Worm (Caenorhabditis elegans): Measurements from ENCODE around the gene cls-2.
A peak's percentile ranks its signal among the peaks of the same experiment; 100 is the strongest.

The cls-2 gene

DNA sequence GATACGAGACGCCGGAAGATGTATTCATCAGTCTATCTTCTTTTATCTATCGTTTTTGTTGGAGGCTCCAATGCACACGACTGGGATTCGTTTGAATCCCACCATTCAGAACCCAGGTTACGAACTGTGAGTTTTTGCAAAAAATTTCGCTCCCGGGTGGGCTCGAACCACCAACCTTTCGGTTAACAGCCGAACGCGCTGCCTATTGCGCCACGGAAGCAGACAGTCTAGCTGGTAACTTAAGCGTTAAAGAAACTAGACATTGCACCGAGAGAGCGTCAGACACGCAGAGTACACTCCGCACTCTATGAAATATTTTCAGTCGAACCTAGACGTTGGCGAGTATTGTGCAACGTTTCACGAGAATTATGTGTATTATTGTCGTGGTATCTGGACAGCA lies 49.2 kb downstream of the cls-2 start (continued):
- TF ChIP-seq K09A11.1 (tag; optimal IDR thresholded peaks at IDR 0.05; ENCODE audit: insufficient read depth) (peak; percentile 72), dmd-4 (tag; optimal IDR thresholded peaks at IDR 0.05; ENCODE audit: borderline replicate concordance) (peak; percentile 42), ceh-19 (GFP tag; optimal IDR thresholded peaks at IDR 0.05) (no peak), F13H6.1 (tag; optimal IDR thresholded peaks at IDR 0.05) (no peak), fkh-6 (tag; optimal IDR thresholded peaks at IDR 0.05) (peak; percentile 37), pqm-1 (tag; optimal IDR thresholded peaks at IDR 0.05) (no peak), K02D7.2 (tag; optimal IDR thresholded peaks at IDR 0.05) (no peak), ceh-48 (tag; optimal IDR thresholded peaks at IDR 0.05) (no peak), pax-1 (tag; optimal IDR thresholded peaks at IDR 0.05) (no peak), lim-6 (tag; optimal IDR thresholded peaks at IDR 0.05) (no peak), ceh-34 (tag; optimal IDR thresholded peaks at IDR 0.05) (no peak), pha-4 (tag; optimal IDR thresholded peaks at IDR 0.05) (no peak), zip-5 (tag; optimal IDR thresholded peaks at IDR 0.05) (no peak), elt-2 (tag; optimal IDR thresholded peaks at IDR 0.05) (no peak), nfya-1 (tag; optimal IDR thresholded peaks at IDR 0.05) (no peak), che-1 (tag; optimal IDR thresholded peaks at IDR 0.05) (peak; percentile 55)

DNA sequence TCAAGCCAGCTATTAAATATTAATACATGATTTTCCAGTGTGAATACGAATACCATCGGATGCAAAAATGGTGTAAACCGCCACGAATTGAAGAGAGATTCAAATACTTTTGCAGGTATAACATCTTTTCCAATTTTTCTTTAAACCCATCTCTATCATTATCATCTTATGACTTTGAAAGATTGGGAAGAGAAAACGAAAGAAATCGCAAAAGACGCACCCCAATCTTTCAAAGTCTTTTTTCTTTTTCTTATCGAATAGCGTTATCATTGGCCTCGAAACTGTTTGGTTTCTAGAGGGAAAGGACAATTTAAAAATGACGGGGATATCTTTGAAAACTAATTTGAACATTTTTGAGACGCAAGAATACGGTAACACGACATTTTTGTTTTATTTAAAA lies 50.8 kb downstream of the cls-2 start:
- TF ChIP-seq sox-2 (GFP tag; IDR thresholded peaks at IDR 0.05) (no peak), ceh-14 (tag; optimal IDR thresholded peaks at IDR 0.05) (no peak), unc-55 (GFP tag; optimal IDR thresholded peaks at IDR 0.05) (no peak), lim-6 (tag; optimal IDR thresholded peaks at IDR 0.05) (no peak), K02D7.2 (tag; optimal IDR thresholded peaks at IDR 0.05) (no peak), ceh-22 (tag; optimal IDR thresholded peaks at IDR 0.05) (no peak), nhr-232 (tag; optimal IDR thresholded peaks at IDR 0.05) (no peak), mec-3 (tag; optimal IDR thresholded peaks at IDR 0.05; ENCODE audit: borderline replicate concordance) (no peak), fax-1 (tag; optimal IDR thresholded peaks at IDR 0.05) (no peak), pqm-1 (tag; optimal IDR thresholded peaks at IDR 0.05) (no peak), dve-1 (tag; optimal IDR thresholded peaks at IDR 0.05) (no peak), hlh-15 (tag; optimal IDR thresholded peaks at IDR 0.05) (no peak), ceh-31 (tag; optimal IDR thresholded peaks at IDR 0.05) (no peak), ceh-9 (tag; optimal IDR thresholded peaks at IDR 0.05) (no peak), hlh-30 (tag; optimal IDR thresholded peaks at IDR 0.05; ENCODE audit: insufficient read depth) (no peak), ceh-30 (tag; optimal IDR thresholded peaks at IDR 0.05) (no peak), hlh-13 (GFP tag; optimal IDR thresholded peaks at IDR 0.05) (no peak), pag-3 (tag; optimal IDR thresholded peaks at IDR 0.05; ENCODE audit: borderline replicate concordance) (no peak), hlh-8 (tag; optimal IDR thresholded peaks at IDR 0.05) (no peak)

Data from whole organism, late embryonic.